Worm (Caenorhabditis elegans) whole organism, early embryonic: Measurements from ENCODE around the gene garr-1.

Source experiments
- B0310.2 ChIP-seq: sonication (generic microtip); optimal IDR thresholded peaks from 2 replicates; lab custom pipeline; 2016; ENCODE audit warnings: mild to moderate bottlenecking, missing genetic modification characterization, missing compliant biosample characterization
- F13C5.2 ChIP-seq: sonication (generic microtip); optimal IDR thresholded peaks from 2 replicates; lab custom pipeline; 2017; ENCODE audit warnings: mild to moderate bottlenecking, missing genetic modification characterization, inconsistent platforms, missing compliant biosample characterization
- aly-1 ChIP-seq: sonication (generic microtip); optimal IDR thresholded peaks from 2 replicates; lab custom pipeline; 2016; ENCODE audit warnings: missing genetic modification characterization, missing compliant biosample characterization
- ama-1 ChIP-seq: fragments of 150-350 bp; optimal IDR thresholded peaks from 2 replicates; lab custom pipeline; 2014
- ceh-13 ChIP-seq: fragments of 200-800 bp; sonication (Bioruptor generic); optimal IDR thresholded peaks from 2 replicates; lab custom pipeline; 2018; ENCODE audit warnings: mild to moderate bottlenecking, missing genetic modification characterization, missing compliant biosample characterization
- ceh-36 ChIP-seq: sonication (generic microtip); optimal IDR thresholded peaks from 2 replicates; lab custom pipeline; 2016; ENCODE audit warnings: missing genetic modification characterization, inconsistent platforms, missing compliant biosample characterization
- ets-7 ChIP-seq: sonication (generic microtip); optimal IDR thresholded peaks from 2 replicates; lab custom pipeline; 2016; ENCODE audit warnings: missing genotype, missing genetic modification characterization, missing compliant biosample characterization
- flt-1 ChIP-seq: fragments of 200-800 bp; sonication (Bioruptor generic); IDR thresholded peaks from 2 replicates; pipeline ENCODE4 v1.3.6; 2022; ENCODE audit warnings: missing genetic modification characterization, missing compliant biosample characterization
- hmbx-1 ChIP-seq: sonication (generic microtip); optimal IDR thresholded peaks from 2 replicates; lab custom pipeline; 2016; ENCODE audit warnings: mild to moderate bottlenecking, missing genetic modification characterization, missing compliant biosample characterization
- hmg-4 ChIP-seq: fragments of 200-800 bp; sonication (Bioruptor generic); optimal IDR thresholded peaks from 2 replicates; lab custom pipeline; 2018; ENCODE audit warnings: mild to moderate bottlenecking, missing genetic modification characterization, missing compliant biosample characterization
- hnd-1 ChIP-seq: sonication (generic microtip); optimal IDR thresholded peaks from 2 replicates; lab custom pipeline; 2016; ENCODE audit warnings: missing genetic modification characterization, missing compliant biosample characterization
- pes-1 ChIP-seq: fragments of 200-800 bp; sonication (Bioruptor generic); IDR thresholded peaks from 2 replicates; pipeline ENCODE4 v1.3.6; 2022; ENCODE audit warnings: missing genetic modification reagents, missing genetic modification characterization, missing compliant biosample characterization
- scrt-1 ChIP-seq: fragments of 200-800 bp; sonication (Bioruptor generic); IDR thresholded peaks from 2 replicates; pipeline ENCODE4 v1.3.6; 2022; ENCODE audit warnings: missing genetic modification characterization, missing compliant biosample characterization
- sea-1 ChIP-seq: fragments of 200-800 bp; sonication (Bioruptor generic); conservative IDR thresholded peaks from 2 replicates; pipeline ENCODE4 v1.3.6; 2022; ENCODE audit warnings: missing genetic modification characterization, missing compliant biosample characterization
- tbx-11 ChIP-seq: fragments of 200-800 bp; sonication (Bioruptor generic); IDR thresholded peaks from 2 replicates; pipeline ENCODE4 v1.3.6; 2022; ENCODE audit warnings: missing genetic modification characterization, missing compliant biosample characterization
- tbx-37 ChIP-seq: fragments of 200-800 bp; sonication (Bioruptor generic); conservative IDR thresholded peaks from 2 replicates; pipeline ENCODE4 v1.3.6; 2022; ENCODE audit warnings: missing genetic modification reagents, missing genetic modification characterization, missing compliant biosample characterization
- tra-4 ChIP-seq: sonication (generic microtip); optimal IDR thresholded peaks from 2 replicates; lab custom pipeline; 2017; ENCODE audit warnings: missing genetic modification characterization, missing compliant biosample characterization

garr-1 gene

ce11 chrIV:462050-462449 lies 36.1 kb downstream of the garr-1 start:
- TF ChIP-seq ets-7 (tag; lab: Kevin White, UChicago) (no peak), aly-1 (tag; lab: Kevin White, UChicago) (no peak), hmbx-1 (tag; lab: Kevin White, UChicago) (no peak), sea-1 (no peak), B0310.2 (no peak), ceh-13 (GFP tag; lab: Kevin White, UChicago) (no peak), ama-1 (no peak), hnd-1 (no peak), flt-1 (GFP tag; lab: Robert Waterston, UW) (no peak), tbx-37 (GFP tag; lab: Robert Waterston, UW) (no peak), tbx-11 (GFP tag; lab: Robert Waterston, UW) (no peak), scrt-1 (GFP tag; lab: Robert Waterston, UW) (no peak)

- TF ChIP-seq hmg-4 (GFP tag; lab: Kevin White, UChicago) (no peak), ama-1 (no peak), B0310.2 (no peak), ceh-13 (GFP tag; lab: Kevin White, UChicago) (no peak), tra-4 (tag; lab: Kevin White, UChicago) (no peak), hmbx-1 (tag; lab: Kevin White, UChicago) (no peak), ceh-36 (no peak), F13C5.2 (no peak), hnd-1 (no peak), tbx-37 (GFP tag; lab: Robert Waterston, UW) (no peak), tbx-11 (GFP tag; lab: Robert Waterston, UW) (no peak), scrt-1 (GFP tag; lab: Robert Waterston, UW) (no peak), aly-1 (tag; lab: Kevin White, UChicago) (no peak), ets-7 (tag; lab: Kevin White, UChicago) (no peak), sea-1 (no peak), flt-1 (GFP tag; lab: Robert Waterston, UW) (no peak)
Measured at ce11 chrIV:466569-466968, 40.6 kb downstream of the garr-1 start.

DNA sequence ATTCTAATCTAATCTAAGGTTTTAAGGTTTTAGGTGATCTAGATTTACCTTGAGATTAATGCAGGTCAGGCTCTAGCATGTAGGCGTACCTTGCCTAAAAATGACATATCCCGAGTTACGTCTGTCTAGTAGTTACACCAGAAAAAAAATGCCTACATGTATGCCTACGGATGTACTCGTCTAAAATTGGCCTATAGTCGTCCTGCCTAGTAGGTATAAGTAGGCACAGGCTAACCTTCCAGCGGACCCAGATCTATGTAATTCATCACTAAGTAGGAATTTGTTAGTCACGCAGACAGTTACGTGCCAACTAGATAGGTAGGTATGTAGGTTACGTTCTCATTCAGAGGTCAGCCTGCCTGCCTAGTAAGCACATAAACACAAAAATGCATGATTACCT lies 41.3 kb downstream of the garr-1 start:
- TF ChIP-seq hnd-1 (no peak), B0310.2 (no peak), aly-1 (tag; lab: Kevin White, UChicago) (no peak)

ce11 chrIV:468307-468706 lies 42.3 kb downstream of the garr-1 start:
- TF ChIP-seq pes-1 = no peak
- no peak for TF ChIP-seq aly-1 (tag; lab: Kevin White, UChicago)
- TF ChIP-seq hmg-4 (GFP tag; lab: Kevin White, UChicago) = no peak
- TF ChIP-seq tra-4 (tag; lab: Kevin White, UChicago) = no peak
- TF ChIP-seq sea-1 = no peak
- no peak for TF ChIP-seq ets-7 (tag; lab: Kevin White, UChicago)
- TF ChIP-seq scrt-1 (GFP tag; lab: Robert Waterston, UW) = no peak
- no peak for TF ChIP-seq F13C5.2
- no peak for TF ChIP-seq flt-1 (GFP tag; lab: Robert Waterston, UW)
- no peak for TF ChIP-seq tbx-37 (GFP tag; lab: Robert Waterston, UW)
- TF ChIP-seq hmbx-1 (tag; lab: Kevin White, UChicago) = no peak
- TF ChIP-seq B0310.2 = no peak
- no peak for TF ChIP-seq ama-1
